Fruit fly (Drosophila melanogaster) whole organism, embryonic: ENCODE measurements around the gene dpp.

ENCODE experiments used
- Asciz ChIP-seq: fragments of 200-800 bp; sonication (Bioruptor generic); optimal IDR thresholded peaks from 2 replicates; lab custom pipeline; 2017; ENCODE audit warnings: missing biosample characterization, mild to moderate bottlenecking, missing genetic modification characterization, missing genetic modification reagents
- Atf-2 ChIP-seq: fragments of 200-800 bp; sonication (Bioruptor generic); optimal IDR thresholded peaks from 2 replicates; lab custom pipeline; 2016; ENCODE audit warnings: missing biosample characterization, missing genetic modification characterization
- BtbVII ChIP-seq: fragments of 200-800 bp; sonication (Bioruptor generic); optimal IDR thresholded peaks from 3 replicates; lab custom pipeline; 2017; ENCODE audit warnings: missing biosample characterization, mild to moderate bottlenecking, missing genetic modification characterization
- CG11456 ChIP-seq: fragments of 200-800 bp; sonication (Bioruptor generic); IDR thresholded peaks from 3 replicates; pipeline ENCODE4 v1.3.6; 2022; ENCODE audit warnings: missing biosample characterization, missing genetic modification characterization
- CG11504 ChIP-seq: fragments of 200-800 bp; sonication (Bioruptor generic); optimal IDR thresholded peaks from 3 replicates; lab custom pipeline; 2019; ENCODE audit warnings: missing biosample characterization, mild to moderate bottlenecking, missing genetic modification characterization, moderate library complexity
- CG11723 ChIP-seq: fragments of 200-800 bp; sonication (Bioruptor generic); optimal IDR thresholded peaks from 2 replicates; lab custom pipeline; 2017; ENCODE audit warnings: missing biosample characterization, mild to moderate bottlenecking, missing genetic modification characterization
- CG12071 ChIP-seq: fragments of 200-800 bp; sonication (Bioruptor generic); optimal IDR thresholded peaks from 3 replicates; lab custom pipeline; 2018; ENCODE audit warnings: missing biosample characterization, mild to moderate bottlenecking, missing genetic modification characterization
- CG12104 ChIP-seq: fragments of 200-800 bp; sonication (Bioruptor generic); optimal IDR thresholded peaks from 3 replicates; lab custom pipeline; 2016; ENCODE audit warnings: missing biosample characterization, missing genetic modification characterization
- CG12744 ChIP-seq: fragments of 200-800 bp; sonication (Bioruptor generic); optimal IDR thresholded peaks from 2 replicates; lab custom pipeline; 2016; ENCODE audit warnings: missing biosample characterization, missing genetic modification characterization
- CG13287 ChIP-seq: fragments of 200-800 bp; sonication (Bioruptor generic); IDR thresholded peaks from 2 replicates; pipeline ENCODE4 v1.3.6; 2022; ENCODE audit warnings: missing biosample characterization, missing genetic modification characterization; ENCODE audit not compliant: partially characterized antibody
- CG14710 ChIP-seq: fragments of 200-800 bp; sonication (Bioruptor generic); optimal IDR thresholded peaks from 3 replicates; lab custom pipeline; 2019; ENCODE audit warnings: missing biosample characterization, mild to moderate bottlenecking, missing genetic modification characterization, moderate library complexity
- CG15073 ChIP-seq: fragments of 200-800 bp; sonication (Bioruptor generic); optimal IDR thresholded peaks from 2 replicates; lab custom pipeline; 2016; ENCODE audit warnings: missing biosample characterization, missing genetic modification characterization
- CG15696 ChIP-seq: fragments of 200-800 bp; sonication (Bioruptor generic); optimal IDR thresholded peaks from 2 replicates; lab custom pipeline; 2019; ENCODE audit warnings: missing biosample characterization, mild to moderate bottlenecking, missing genetic modification characterization, moderate library complexity
- CG1603 ChIP-seq: fragments of 200-800 bp; sonication (Bioruptor generic); optimal IDR thresholded peaks from 2 replicates; lab custom pipeline; 2019; ENCODE audit warnings: missing biosample characterization, mild to moderate bottlenecking, missing genetic modification characterization, moderate library complexity
- CG16815 ChIP-seq: fragments of 200-800 bp; sonication (Bioruptor generic); optimal IDR thresholded peaks from 3 replicates; lab custom pipeline; 2017; ENCODE audit warnings: missing biosample characterization, mild to moderate bottlenecking, missing genetic modification characterization
- CG17186 ChIP-seq: fragments of 200-800 bp; sonication (Bioruptor generic); optimal IDR thresholded peaks from 3 replicates; lab custom pipeline; 2017; ENCODE audit warnings: missing biosample characterization, missing genetic modification reagents, missing genetic modification characterization
- CG2712 ChIP-seq: fragments of 200-800 bp; optimal IDR thresholded peaks from 3 replicates; lab custom pipeline; 2019; ENCODE audit warnings: missing biosample characterization, mild to moderate bottlenecking, missing genetic modification characterization, moderate library complexity
- CG34422 ChIP-seq: fragments of 200-800 bp; sonication (Bioruptor generic); IDR thresholded peaks from 3 replicates; pipeline ENCODE4 v1.3.6; 2022; ENCODE audit warnings: missing biosample characterization, missing genetic modification characterization
- CG3838 ChIP-seq: fragments of 200-800 bp; sonication (Bioruptor generic); optimal IDR thresholded peaks from 3 replicates; lab custom pipeline; 2016; ENCODE audit warnings: missing biosample characterization, missing genetic modification characterization
- CG6272 ChIP-seq: fragments of 200-800 bp; sonication (Bioruptor generic); IDR thresholded peaks from 2 replicates; pipeline ENCODE4 v1.3.6; 2022; ENCODE audit warnings: missing biosample characterization, missing genetic modification characterization
- CG6765 ChIP-seq: fragments of 200-800 bp; sonication (Bioruptor generic); optimal IDR thresholded peaks from 3 replicates; lab custom pipeline; 2017; ENCODE audit warnings: missing biosample characterization, mild to moderate bottlenecking, missing genetic modification characterization
- CrebB ChIP-seq: fragments of 200-800 bp; sonication (Bioruptor generic); optimal IDR thresholded peaks from 3 replicates; lab custom pipeline; 2018; ENCODE audit warnings: missing biosample characterization, mild to moderate bottlenecking, missing genetic modification characterization
- Ets97D ChIP-seq: fragments of 200-800 bp; sonication (Bioruptor generic); optimal IDR thresholded peaks from 3 replicates; lab custom pipeline; 2016; ENCODE audit warnings: missing biosample characterization, missing genetic modification characterization
- Fer2 ChIP-seq: fragments of 200-800 bp; sonication (Bioruptor generic); optimal IDR thresholded peaks from 2 replicates; lab custom pipeline; 2018; ENCODE audit warnings: missing biosample characterization, mild to moderate bottlenecking, missing genetic modification characterization, moderate library complexity
- MTF-1 ChIP-seq: fragments of 200-800 bp; sonication (Bioruptor generic); optimal IDR thresholded peaks from 2 replicates; lab custom pipeline; 2018; ENCODE audit warnings: missing biosample characterization, mild to moderate bottlenecking, missing genetic modification characterization, borderline replicate concordance
- Max ChIP-seq: fragments of 200-800 bp; sonication (Bioruptor generic); optimal IDR thresholded peaks from 2 replicates; lab custom pipeline; 2016; ENCODE audit warnings: missing biosample characterization, mild to moderate bottlenecking, missing genetic modification characterization
- NK7.1 ChIP-seq: fragments of 200-800 bp; sonication (Bioruptor generic); optimal IDR thresholded peaks from 3 replicates; lab custom pipeline; 2016; ENCODE audit warnings: missing biosample characterization, missing genetic modification characterization
- NfI ChIP-seq: fragments of 200-800 bp; sonication (Bioruptor generic); optimal IDR thresholded peaks from 3 replicates; lab custom pipeline; 2018; ENCODE audit warnings: missing biosample characterization, mild to moderate bottlenecking, missing genetic modification characterization, moderate library complexity
- YL-1 ChIP-seq: fragments of 200-800 bp; sonication (Bioruptor generic); optimal IDR thresholded peaks from 3 replicates; lab custom pipeline; 2017; ENCODE audit warnings: missing biosample characterization, mild to moderate bottlenecking, missing genetic modification characterization
- ab ChIP-seq: fragments of 200-800 bp; sonication (Bioruptor generic); optimal IDR thresholded peaks from 2 replicates; lab custom pipeline; 2016; ENCODE audit warnings: missing biosample characterization, missing genetic modification characterization
- abd-A ChIP-seq: fragments of 200-800 bp; sonication (Bioruptor generic); optimal IDR thresholded peaks from 3 replicates; lab custom pipeline; 2019; ENCODE audit warnings: missing biosample characterization, mild to moderate bottlenecking, missing genetic modification characterization, moderate library complexity
- ash1 ChIP-seq: fragments of 200-800 bp; sonication (Bioruptor generic); optimal IDR thresholded peaks from 2 replicates; lab custom pipeline; 2018; ENCODE audit warnings: missing biosample characterization, mild to moderate bottlenecking, missing genetic modification characterization
- chinmo ChIP-seq: fragments of 200-800 bp; sonication (Bioruptor generic); IDR thresholded peaks from 4 replicates; pipeline ENCODE4 v1.3.6; 2022; ENCODE audit warnings: missing biosample characterization, missing genetic modification characterization; ENCODE audit not compliant: partially characterized antibody
- cwo ChIP-seq: fragments of 200-800 bp; sonication (Bioruptor generic); optimal IDR thresholded peaks from 3 replicates; lab custom pipeline; 2017; ENCODE audit warnings: missing biosample characterization, missing genetic modification characterization, mild to moderate bottlenecking, moderate library complexity, missing genetic modification reagents
- disco-r ChIP-seq: fragments of 200-800 bp; sonication (Bioruptor generic); optimal IDR thresholded peaks from 2 replicates; lab custom pipeline; 2016; ENCODE audit warnings: missing biosample characterization, missing genetic modification characterization
- dmrt11E ChIP-seq: fragments of 200-800 bp; sonication (Bioruptor generic); optimal IDR thresholded peaks from 3 replicates; lab custom pipeline; 2018; ENCODE audit warnings: missing biosample characterization, mild to moderate bottlenecking, missing genetic modification characterization, moderate library complexity
- fd3F ChIP-seq: fragments of 200-800 bp; sonication (Bioruptor generic); optimal IDR thresholded peaks from 2 replicates; lab custom pipeline; 2018; ENCODE audit warnings: missing biosample characterization, mild to moderate bottlenecking, missing genetic modification characterization, moderate library complexity
- gce ChIP-seq: fragments of 200-800 bp; sonication (Bioruptor generic); IDR thresholded peaks from 3 replicates; pipeline ENCODE4 v1.3.6; 2022; ENCODE audit warnings: missing biosample characterization, missing genetic modification characterization
- gcm ChIP-seq: fragments of 200-800 bp; sonication (Bioruptor generic); optimal IDR thresholded peaks from 2 replicates; lab custom pipeline; 2019; ENCODE audit warnings: missing biosample characterization, mild to moderate bottlenecking, missing genetic modification characterization, moderate library complexity
- gcm2 ChIP-seq: fragments of 200-800 bp; sonication (Bioruptor generic); optimal IDR thresholded peaks from 2 replicates; lab custom pipeline; 2016; ENCODE audit warnings: missing biosample characterization, missing genetic modification characterization
- h ChIP-seq: fragments of >200 bp; optimal IDR thresholded peaks from 2 replicates; lab custom pipeline; 2017
- lilli ChIP-seq: fragments of 200-800 bp; sonication (Bioruptor generic); optimal IDR thresholded peaks from 3 replicates; lab custom pipeline; 2016; ENCODE audit warnings: missing biosample characterization, missing genetic modification characterization
- lola ChIP-seq, 3 experiments: fragments of >200 bp in 2 of 3; fragments of 200-800 bp in 1 of 3; sonication (Bioruptor generic) in 1 of 3; optimal IDR thresholded peaks; 2 replicates each; lab custom pipeline; 2017 to 2019; ENCODE audit warnings: missing biosample characterization in 3 of 3, missing genetic modification characterization in 3 of 3, mild to moderate bottlenecking in 1 of 3, moderate library complexity in 1 of 3
- prd ChIP-seq, 3 experiments: fragments of >200 bp in 2 of 3; fragments of 200-800 bp in 1 of 3; sonication (Bioruptor generic) in 1 of 3; optimal IDR thresholded peaks in 2 of 3; IDR thresholded peaks in 1 of 3; 2 replicates in 2 of 3; 3 replicates in 1 of 3; pipeline versions ENCODE4 v1.3.6 to Lab custom; 2017 to 2022; ENCODE audit warnings: missing biosample characterization in 1 of 3, missing genetic modification characterization in 1 of 3
- pzg ChIP-seq: fragments of 200-800 bp; sonication (Bioruptor generic); optimal IDR thresholded peaks from 3 replicates; lab custom pipeline; 2018; ENCODE audit warnings: missing biosample characterization, mild to moderate bottlenecking, missing genetic modification characterization, moderate library complexity
- row ChIP-seq: fragments of 200-800 bp; sonication (Bioruptor generic); IDR thresholded peaks from 3 replicates; pipeline ENCODE4 v1.3.6; 2022; ENCODE audit warnings: missing biosample characterization, missing genetic modification characterization
- slp2 ChIP-seq: fragments of 200-800 bp; sonication (Bioruptor generic); optimal IDR thresholded peaks from 2 replicates; lab custom pipeline; 2016; ENCODE audit warnings: missing biosample characterization, missing genetic modification characterization
- stc ChIP-seq: fragments of 200-800 bp; sonication (Bioruptor generic); IDR thresholded peaks from 2 replicates; pipeline ENCODE4 v1.3.6; 2022; ENCODE audit warnings: missing biosample characterization, missing genetic modification characterization
- tin ChIP-seq: fragments of 200-800 bp; sonication (Bioruptor generic); optimal IDR thresholded peaks from 3 replicates; lab custom pipeline; 2016; ENCODE audit warnings: missing biosample characterization, missing genetic modification characterization
- tup ChIP-seq: fragments of 200-800 bp; sonication (Bioruptor generic); optimal IDR thresholded peaks from 2 replicates; lab custom pipeline; 2016; ENCODE audit warnings: missing biosample characterization, mild to moderate bottlenecking, missing genetic modification characterization, moderate library complexity

The dpp gene

DNA sequence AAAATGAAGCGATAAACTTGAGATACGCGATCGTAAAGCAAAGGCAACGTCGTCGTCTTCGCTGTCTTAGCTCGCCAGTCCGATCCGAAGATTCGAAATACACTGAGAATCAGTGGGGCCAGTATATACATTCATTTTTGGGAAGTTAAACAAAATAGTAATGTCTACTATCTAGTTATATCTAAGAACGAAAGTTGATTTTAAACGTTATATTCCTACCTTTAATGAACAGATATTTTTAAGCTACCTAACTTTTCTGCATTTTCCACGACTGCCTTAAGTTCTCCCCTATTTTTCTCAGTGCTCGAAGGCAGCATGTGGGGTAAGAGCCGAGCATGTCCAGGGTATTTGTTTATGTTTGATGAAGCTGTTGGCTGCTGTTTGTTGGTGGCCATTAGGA, 58.7 kb downstream of the dpp start (continued):
- no peak for TF ChIP-seq CG11723
- no peak for TF ChIP-seq tup (GFP tag; lab: Kevin White, UChicago)
- no peak for TF ChIP-seq CrebB (tag; lab: Kevin White, UChicago)
- no peak for TF ChIP-seq CG12104
- no peak for TF ChIP-seq YL-1
- TF ChIP-seq CG11456 (GFP tag; lab: Robert Waterston, UW): no peak
- TF ChIP-seq CG12071 (GFP tag; lab: Kevin White, UChicago): no peak
- TF ChIP-seq row (GFP tag; lab: Robert Waterston, UW): 0 out of 3 replicates have a peak, but pooled peaks have one; percentile 17
- no peak for TF ChIP-seq lilli
- TF ChIP-seq gcm2: no peak
- TF ChIP-seq gcm (GFP tag; lab: Kevin White, UChicago): peak; percentile 2
- TF ChIP-seq slp2 (GFP tag; lab: Kevin White, UChicago): no peak
- no peak for TF ChIP-seq Fer2 (tag; lab: Kevin White, UChicago)
- no peak for TF ChIP-seq disco-r (GFP tag; lab: Kevin White, UChicago)
- TF ChIP-seq CG12744: no peak
- no peak for TF ChIP-seq chinmo
- TF ChIP-seq ab: no peak
- TF ChIP-seq ash1 (GFP tag; lab: Kevin White, UChicago): no peak
- TF ChIP-seq CG6765 (GFP tag; lab: Kevin White, UChicago): no peak
- no peak for TF ChIP-seq NK7.1
- TF ChIP-seq MTF-1 (GFP tag; lab: Kevin White, UChicago): no peak
- TF ChIP-seq NfI: no peak
- TF ChIP-seq fd3F (GFP tag; lab: Kevin White, UChicago): no peak
- TF ChIP-seq Asciz (GFP tag; lab: Kevin White, UChicago): no peak
- no peak for TF ChIP-seq CG34422
- no peak for TF ChIP-seq CG3838 (GFP tag; lab: Kevin White, UChicago)
- no peak for TF ChIP-seq Atf-2 (GFP tag; lab: Kevin White, UChicago)
- no peak for TF ChIP-seq Ets97D (GFP tag; lab: Kevin White, UChicago)
- TF ChIP-seq cwo (GFP tag; lab: Kevin White, UChicago): no peak
- TF ChIP-seq dmrt11E (tag; lab: Kevin White, UChicago): peak; percentile 53
- no peak for TF ChIP-seq CG16815 (GFP tag; lab: Kevin White, UChicago)
- no peak for TF ChIP-seq pzg (GFP tag; lab: Kevin White, UChicago)
- peak; percentile 32 for TF ChIP-seq CG14710 (tag; lab: Kevin White, UChicago)
- no peak for TF ChIP-seq CG6272 (GFP tag; lab: Robert Waterston, UW)
- no peak for TF ChIP-seq prd (optimal IDR thresholded peaks at IDR 0.05; lab: Kevin White, UChicago)
- TF ChIP-seq prd (GFP tag; IDR thresholded peaks at IDR 0.05; lab: Robert Waterston, UW): 0 out of 3 replicates have a peak, but pooled peaks have one; percentile 30
- TF ChIP-seq h (lab: Kevin White, UChicago): no peak
- no peak for TF ChIP-seq CG13287 (GFP tag; lab: Robert Waterston, UW)
- TF ChIP-seq CG2712 (tag; lab: Kevin White, UChicago): peak; percentile 54
- no peak for TF ChIP-seq Max (GFP tag; lab: Kevin White, UChicago)
- no peak for TF ChIP-seq CG15073 (GFP tag; lab: Kevin White, UChicago)
- TF ChIP-seq BtbVII (GFP tag; lab: Kevin White, UChicago): no peak
- no peak for TF ChIP-seq stc
- TF ChIP-seq CG1603 (tag; lab: Kevin White, UChicago): peak; percentile 53
- TF ChIP-seq CG11504 (tag; lab: Kevin White, UChicago): peak; percentile 16
- no peak for TF ChIP-seq abd-A (tag; lab: Kevin White, UChicago)
- peak; percentile 11 for TF ChIP-seq CG15696 (tag; lab: Kevin White, UChicago)
- peak in 1 of 3 experiments; percentile 38 for TF ChIP-seq lola (GFP tag; optimal IDR thresholded peaks at IDR 0.05; lab: Kevin White, UChicago)
- TF ChIP-seq tin (GFP tag; lab: Kevin White, UChicago): no peak
- no peak for TF ChIP-seq gce (GFP tag; lab: Robert Waterston, UW)
- TF ChIP-seq CG17186 (GFP tag; lab: Kevin White, UChicago): no peak
